Fruit fly (Drosophila melanogaster): ENCODE measurements around the gene JYalpha.

DNA sequence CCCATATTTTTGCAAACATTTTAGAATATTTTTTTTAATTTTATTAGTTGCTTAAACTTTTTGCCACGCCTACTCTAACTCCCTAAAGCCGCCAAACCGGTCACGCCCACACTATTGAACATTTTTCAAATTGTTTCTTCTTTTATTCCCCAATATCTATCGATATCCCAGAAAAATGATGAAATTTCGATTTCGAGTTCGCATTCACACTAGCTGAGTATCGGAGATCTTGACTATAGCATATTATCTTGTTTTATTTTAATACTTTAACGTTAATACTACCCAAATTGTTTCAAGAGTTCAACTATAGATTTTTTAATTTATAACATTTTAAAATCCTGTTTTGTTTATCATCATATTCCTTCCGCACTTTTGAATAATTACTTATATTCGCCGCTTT lies 41.7 kb downstream of the JYalpha start:
- no peak for TF ChIP-seq h (optimal IDR thresholded peaks at IDR 0.05)
- no peak for TF ChIP-seq Myc (optimal IDR thresholded peaks at IDR 0.05)
- no peak for TF ChIP-seq insv (optimal IDR thresholded peaks at IDR 0.05)

Data from Kc167 (cell line).